Fruit fly (Drosophila melanogaster): ENCODE measurements around the gene CG33703.

dm6 chr3L:9499919-9500807 is 12.3 kb downstream of the CG33703 start:
- TF ChIP-seq CTCF (optimal IDR thresholded peaks at IDR 0.05) = no peak
- TF ChIP-seq CG8478 (optimal IDR thresholded peaks at IDR 0.05) = no peak

Data from S2 (cell line).